Worm (Caenorhabditis elegans) whole organism, early embryonic: Measurements from ENCODE around the gene cct-8.

Source experiments
- ama-1 ChIP-seq: fragments of 150-350 bp; optimal IDR thresholded peaks from 2 replicates; lab custom pipeline; 2014
- ets-7 ChIP-seq: sonication (generic microtip); optimal IDR thresholded peaks from 2 replicates; lab custom pipeline; 2016; ENCODE audit warnings: missing genotype, missing genetic modification characterization, missing compliant biosample characterization
- tbx-11 ChIP-seq: fragments of 200-800 bp; sonication (Bioruptor generic); IDR thresholded peaks from 2 replicates; pipeline ENCODE4 v1.3.6; 2022; ENCODE audit warnings: missing genetic modification characterization, missing compliant biosample characterization

DNA sequence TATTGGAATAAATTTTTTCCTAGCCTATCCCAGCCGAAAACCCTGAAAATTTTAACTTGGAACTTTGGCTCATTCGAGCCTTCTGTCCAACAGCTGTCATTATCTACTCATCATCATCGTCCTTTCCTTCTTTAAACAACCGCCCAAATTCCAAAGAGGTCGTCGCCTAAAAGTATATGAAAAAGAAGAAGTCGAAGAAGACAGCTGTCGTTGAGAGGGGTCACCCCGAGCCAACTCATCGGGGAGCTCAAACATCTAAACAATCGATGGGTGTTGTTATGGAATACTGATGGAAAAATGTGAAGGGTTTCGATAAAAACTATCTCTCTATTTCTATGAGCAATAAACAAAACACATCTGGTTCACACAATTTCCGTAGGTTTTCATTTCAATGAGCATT is 11.4 kb upstream of the cct-8 start:
- no peak for TF ChIP-seq ama-1 (lab: Kevin White, UChicago)
- TF ChIP-seq ets-7, result no peak
- no peak for TF ChIP-seq tbx-11 (GFP tag; lab: Robert Waterston, UW)
